Worm (Caenorhabditis elegans): ENCODE results near the gene ZK1067.3.

DNA sequence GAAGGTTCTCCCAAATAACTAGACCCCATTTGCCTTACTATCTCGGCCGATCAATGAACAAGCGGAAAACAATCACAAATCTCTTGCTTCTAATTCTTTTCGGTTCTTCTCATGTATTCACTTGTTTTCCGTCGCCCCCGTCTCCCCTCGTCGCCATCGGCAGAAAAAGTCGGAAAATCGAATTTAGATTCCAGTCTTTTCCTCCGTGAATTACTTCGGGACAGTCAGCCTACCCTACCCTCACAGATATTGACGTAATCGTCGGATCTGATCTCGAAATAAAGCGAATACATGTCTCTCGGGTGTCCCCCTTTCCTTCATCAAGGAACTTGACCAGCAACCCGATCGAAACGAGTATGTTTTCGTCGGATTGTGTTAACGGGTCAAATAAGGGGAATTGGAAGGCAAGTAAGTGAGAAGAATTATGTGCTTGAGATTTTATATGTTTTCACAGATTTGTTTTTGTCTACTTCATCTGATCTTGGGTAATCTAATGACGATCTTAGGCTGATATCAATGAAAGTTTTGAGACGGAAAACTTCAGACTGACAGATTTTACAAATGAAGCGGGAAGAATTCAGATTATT lies 32.5 kb upstream of the ZK1067.3 start:
- TF ChIP-seq unc-62 (GFP tag; optimal IDR thresholded peaks at IDR 0.05 in 1 of 2) = no peak
- TF ChIP-seq unc-62 (tag; optimal IDR thresholded peaks at IDR 0.05) = no peak
- TF ChIP-seq snpc-4 (tag; optimal IDR thresholded peaks at IDR 0.05) = no peak
- TF ChIP-seq lin-39 (tag; optimal IDR thresholded peaks at IDR 0.05) = no peak
- TF ChIP-seq unc-130 (GFP tag; optimal IDR thresholded peaks at IDR 0.05) = no peak
- TF ChIP-seq Y48G9A.11 (GFP tag; IDR thresholded peaks at IDR 0.05) = no peak
- no peak for TF ChIP-seq pqm-1 (tag; optimal IDR thresholded peaks at IDR 0.05)
- TF ChIP-seq egl-27 (tag; optimal IDR thresholded peaks at IDR 0.05) = no peak
- no peak for TF ChIP-seq ctbp-1 (GFP tag; IDR thresholded peaks at IDR 0.05)

All from whole organism, L4 larva.